Worm (Caenorhabditis elegans): ENCODE measurements around the gene Y43F8B.25.

The Y43F8B.25 gene

ce11 chrV:19457120-19457519 is 5.6 kb upstream of the Y43F8B.25 start, which contains the start of gene Y43F8B.24:
TSS of gene Y43F8B.24 (plus strand) at chrV:19457420.
- peak; percentile 21 for TF ChIP-seq fos-1 (tag; optimal IDR thresholded peaks at IDR 0.05)
- TF ChIP-seq ceh-16 (tag; optimal IDR thresholded peaks at IDR 0.05), result no peak
- no peak for TF ChIP-seq nhr-77 (tag; optimal IDR thresholded peaks at IDR 0.05)

- peak; percentile 18 for TF ChIP-seq fos-1 (tag; optimal IDR thresholded peaks at IDR 0.05)
Measured at ce11 chrV:19459501-19459900, 3.2 kb upstream of the Y43F8B.25 start.

- no peak for TF ChIP-seq alr-1 (tag; optimal IDR thresholded peaks at IDR 0.05)
- no peak for TF ChIP-seq lin-39 (tag; optimal IDR thresholded peaks at IDR 0.05)
- no peak for TF ChIP-seq zag-1 (tag; optimal IDR thresholded peaks at IDR 0.05)
- no peak for TF ChIP-seq sma-3 (GFP tag; optimal IDR thresholded peaks at IDR 0.05)
- no peak for TF ChIP-seq ztf-4 (tag; optimal IDR thresholded peaks at IDR 0.05)
- no peak for TF ChIP-seq nhr-12 (tag; optimal IDR thresholded peaks at IDR 0.05)
- TF ChIP-seq fos-1 (tag; optimal IDR thresholded peaks at IDR 0.05), result no peak
- TF ChIP-seq nhr-77 (tag; optimal IDR thresholded peaks at IDR 0.05), result no peak
- TF ChIP-seq nhr-21 (tag; optimal IDR thresholded peaks at IDR 0.05), result no peak
Measured at ce11 chrV:19462020-19462419, 692 bp upstream of the Y43F8B.25 start, which contains the start of gene Y43F8B.15. TSS of gene Y43F8B.15 (minus strand) at chrV:19462120.

- TF ChIP-seq unc-55 (GFP tag; optimal IDR thresholded peaks at IDR 0.05), result no peak
- no peak for TF ChIP-seq C34F6.9 (tag; optimal IDR thresholded peaks at IDR 0.05)
- no peak for TF ChIP-seq nhr-21 (tag; optimal IDR thresholded peaks at IDR 0.05)
- no peak for TF ChIP-seq peb-1 (tag; optimal IDR thresholded peaks at IDR 0.05)
- no peak for TF ChIP-seq blmp-1 (tag; optimal IDR thresholded peaks at IDR 0.05; ENCODE audit: insufficient read depth)
- TF ChIP-seq gmeb-1 (tag; optimal IDR thresholded peaks at IDR 0.05), result peak; percentile 2
- TF ChIP-seq ztf-4 (tag; optimal IDR thresholded peaks at IDR 0.05), result no peak
- TF ChIP-seq F13H6.1 (tag; optimal IDR thresholded peaks at IDR 0.05), result no peak
- TF ChIP-seq fos-1 (tag; optimal IDR thresholded peaks at IDR 0.05), result peak; percentile 92
- TF ChIP-seq sma-3 (GFP tag; optimal IDR thresholded peaks at IDR 0.05), result no peak
- peak; percentile 14 for TF ChIP-seq crh-2 (tag; optimal IDR thresholded peaks at IDR 0.05)
- TF ChIP-seq ceh-16 (tag; optimal IDR thresholded peaks at IDR 0.05), result no peak
- no peak for TF ChIP-seq lsy-2 (tag; optimal IDR thresholded peaks at IDR 0.05)
Measured at ce11 chrV:19467574-19467973, 4.9 kb downstream of the Y43F8B.25 start, which contains the start of gene Y43F8B.23. TSS of gene Y43F8B.23 (minus strand) at chrV:19467648.

- TF ChIP-seq ama-1 (optimal IDR thresholded peaks at IDR 0.05), result no peak
- TF ChIP-seq lin-11 (tag; optimal IDR thresholded peaks at IDR 0.05), result no peak
- no peak for TF ChIP-seq sem-4 (tag; optimal IDR thresholded peaks at IDR 0.05)
- no peak for TF ChIP-seq nhr-21 (tag; optimal IDR thresholded peaks at IDR 0.05)
- no peak for TF ChIP-seq snpc-4 (tag; optimal IDR thresholded peaks at IDR 0.05)
- TF ChIP-seq unc-55 (GFP tag; optimal IDR thresholded peaks at IDR 0.05), result no peak
- no peak for TF ChIP-seq fos-1 (tag; optimal IDR thresholded peaks at IDR 0.05)
- no peak for TF ChIP-seq ceh-16 (tag; optimal IDR thresholded peaks at IDR 0.05)
- no peak for TF ChIP-seq skn-1 (tag; optimal IDR thresholded peaks at IDR 0.05)
- TF ChIP-seq nhr-77 (tag; optimal IDR thresholded peaks at IDR 0.05), result no peak
- TF ChIP-seq nhr-6 (tag; optimal IDR thresholded peaks at IDR 0.05), result no peak
Measured at ce11 chrV:19468083-19468482, 5.4 kb downstream of the Y43F8B.25 start, which contains the start of gene Y43F8B.12. TSS of gene Y43F8B.12 (plus strand) at chrV:19468383.

- no peak for TF ChIP-seq crh-2 (tag; optimal IDR thresholded peaks at IDR 0.05)
- no peak for TF ChIP-seq nhr-11 (tag; optimal IDR thresholded peaks at IDR 0.05)
- no peak for TF ChIP-seq mab-5 (tag; optimal IDR thresholded peaks at IDR 0.05)
- TF ChIP-seq snpc-4 (tag; optimal IDR thresholded peaks at IDR 0.05), result no peak
- no peak for TF ChIP-seq sem-4 (tag; optimal IDR thresholded peaks at IDR 0.05)
- TF ChIP-seq fos-1 (tag; optimal IDR thresholded peaks at IDR 0.05), result no peak
- TF ChIP-seq ztf-11 (tag; optimal IDR thresholded peaks at IDR 0.05), result no peak
- TF ChIP-seq nhr-23 (tag; optimal IDR thresholded peaks at IDR 0.05), result no peak
- TF ChIP-seq sma-9 (GFP tag; optimal IDR thresholded peaks at IDR 0.05), result no peak
- no peak for TF ChIP-seq sma-9 (tag; optimal IDR thresholded peaks at IDR 0.05)
- TF ChIP-seq zag-1 (tag; optimal IDR thresholded peaks at IDR 0.05), result no peak
- no peak for TF ChIP-seq nhr-129 (tag; optimal IDR thresholded peaks at IDR 0.05)
- TF ChIP-seq Y55F3AM.14 (GFP tag; optimal IDR thresholded peaks at IDR 0.05), result no peak
Measured at ce11 chrV:19470385-19470784, 7.7 kb downstream of the Y43F8B.25 start, which contains the start of gene Y43F8B.11. TSS of gene Y43F8B.11 (plus strand) at chrV:19470685.

Data from whole organism, L2 larva.